Fruit fly (Drosophila melanogaster) whole organism, embryonic: ENCODE results near the gene Tpst.

Source experiments
- Abd-B ChIP-seq: fragments of 200-800 bp; sonication (Bioruptor generic); optimal IDR thresholded peaks from 2 replicates; lab custom pipeline; 2018; ENCODE audit warnings: missing biosample characterization, mild to moderate bottlenecking, missing genetic modification characterization, moderate library complexity
- Aef1 ChIP-seq: fragments of 200-800 bp; sonication (Bioruptor generic); IDR thresholded peaks from 3 replicates; pipeline ENCODE4 v1.3.6; 2022; ENCODE audit warnings: missing biosample characterization, missing genetic modification characterization
- CG10147 ChIP-seq: fragments of 200-800 bp; sonication (Bioruptor generic); optimal IDR thresholded peaks from 2 replicates; lab custom pipeline; 2019; ENCODE audit warnings: missing biosample characterization, mild to moderate bottlenecking, missing genetic modification characterization, moderate library complexity
- CG10959 ChIP-seq: fragments of 200-800 bp; sonication (Bioruptor generic); IDR thresholded peaks from 2 replicates; pipeline ENCODE4 v1.3.6; 2022; ENCODE audit warnings: missing biosample characterization, missing genetic modification characterization
- CG11085 ChIP-seq: fragments of 200-800 bp; sonication (Bioruptor generic); IDR thresholded peaks from 2 replicates; pipeline ENCODE4 v1.3.6; 2022; ENCODE audit warnings: missing biosample characterization, missing genetic modification characterization
- CG12104 ChIP-seq: fragments of 200-800 bp; sonication (Bioruptor generic); optimal IDR thresholded peaks from 3 replicates; lab custom pipeline; 2016; ENCODE audit warnings: missing biosample characterization, missing genetic modification characterization
- CG12744 ChIP-seq: fragments of 200-800 bp; sonication (Bioruptor generic); optimal IDR thresholded peaks from 2 replicates; lab custom pipeline; 2016; ENCODE audit warnings: missing biosample characterization, missing genetic modification characterization
- CG15269 ChIP-seq: fragments of 200-800 bp; sonication (Bioruptor generic); optimal IDR thresholded peaks from 2 replicates; lab custom pipeline; 2018; ENCODE audit warnings: missing biosample characterization, mild to moderate bottlenecking, missing genetic modification characterization, moderate library complexity
- CG15479 ChIP-seq: fragments of 200-800 bp; sonication (Bioruptor generic); optimal IDR thresholded peaks from 3 replicates; lab custom pipeline; 2019; ENCODE audit warnings: missing biosample characterization, mild to moderate bottlenecking, missing genetic modification characterization, moderate library complexity
- CG15514 ChIP-seq: fragments of 200-800 bp; sonication (Bioruptor generic); optimal IDR thresholded peaks from 3 replicates; lab custom pipeline; 2017; ENCODE audit warnings: missing biosample characterization, missing genetic modification characterization, mild to moderate bottlenecking, moderate library complexity, missing genetic modification reagents
- CG1832 ChIP-seq: fragments of 200-800 bp; sonication (Bioruptor generic); optimal IDR thresholded peaks from 2 replicates; lab custom pipeline; 2017; ENCODE audit warnings: missing biosample characterization, mild to moderate bottlenecking, missing genetic modification characterization, inconsistent platforms
- CG2129 ChIP-seq: fragments of 200-800 bp; sonication (Bioruptor generic); IDR thresholded peaks from 2 replicates; pipeline ENCODE4 v1.3.6; 2022; ENCODE audit warnings: missing biosample characterization, missing genetic modification characterization; ENCODE audit not compliant: partially characterized antibody
- CG30403 ChIP-seq: fragments of 200-800 bp; sonication (Bioruptor generic); optimal IDR thresholded peaks from 3 replicates; lab custom pipeline; 2016; ENCODE audit warnings: missing biosample characterization, missing genetic modification characterization
- CG31441 ChIP-seq: fragments of 200-800 bp; sonication (Bioruptor generic); IDR thresholded peaks from 2 replicates; pipeline ENCODE4 v1.3.6; 2022; ENCODE audit warnings: missing biosample characterization, missing genetic modification characterization
- CG3163 ChIP-seq: fragments of 200-800 bp; sonication (Bioruptor generic); optimal IDR thresholded peaks from 3 replicates; lab custom pipeline; 2016; ENCODE audit warnings: missing biosample characterization, missing genetic modification characterization
- CG3726 ChIP-seq: fragments of 200-800 bp; sonication (Bioruptor generic); IDR thresholded peaks from 3 replicates; pipeline ENCODE4, ENCODE4 v1.3.6; 2022; ENCODE audit warnings: missing biosample characterization, missing genetic modification characterization
- CG42726 ChIP-seq: fragments of 200-800 bp; sonication (Bioruptor generic); IDR thresholded peaks from 2 replicates; pipeline ENCODE4 v1.3.6; 2022; ENCODE audit warnings: missing biosample characterization, missing genetic modification characterization; ENCODE audit not compliant: partially characterized antibody
- CG4360 ChIP-seq: fragments of 200-800 bp; sonication (Bioruptor generic); IDR thresholded peaks from 2 replicates; pipeline ENCODE4 v1.3.6; 2022; ENCODE audit warnings: missing biosample characterization, missing genetic modification characterization
- CG9876 ChIP-seq: fragments of 200-800 bp; sonication (Bioruptor generic); optimal IDR thresholded peaks from 2 replicates; lab custom pipeline; 2016; ENCODE audit warnings: missing biosample characterization, missing genetic modification characterization
- Ets65A ChIP-seq: fragments of 200-800 bp; sonication (Bioruptor generic); peaks from one replicate; lab custom pipeline; 2016; ENCODE audit warnings: missing biosample characterization, missing genetic modification characterization
- Hr51 ChIP-seq, 2 experiments: fragments of 200-800 bp; sonication (Bioruptor generic); optimal IDR thresholded peaks; 2 replicates in 1 of 2; 3 replicates in 1 of 2; lab custom pipeline; 2016 to 2018; ENCODE audit warnings: missing biosample characterization in 2 of 2, missing genetic modification characterization in 2 of 2, mild to moderate bottlenecking in 1 of 2, moderate library complexity in 1 of 2
- MBD-R2 ChIP-seq: fragments of 200-800 bp; sonication (Bioruptor generic); IDR thresholded peaks from 2 replicates; pipeline ENCODE4 v1.3.6; 2022; ENCODE audit warnings: missing biosample characterization, missing genetic modification characterization
- NC2α ChIP-seq: fragments of 200-800 bp; sonication (Bioruptor generic); optimal IDR thresholded peaks from 2 replicates; lab custom pipeline; 2016; ENCODE audit warnings: missing biosample characterization, missing genetic modification characterization
- NFAT ChIP-seq: fragments of 200-800 bp; sonication (Bioruptor generic); IDR thresholded peaks from 2 replicates; pipeline ENCODE4 v1.3.6; 2022; ENCODE audit warnings: missing biosample characterization, missing genetic modification characterization
- Nf-YA ChIP-seq: fragments of 200-800 bp; sonication (Bioruptor generic); IDR thresholded peaks from 2 replicates; pipeline ENCODE4 v1.3.6; 2022; ENCODE audit warnings: missing biosample characterization, missing genetic modification characterization
- Ptx1 ChIP-seq: fragments of 200-800 bp; sonication (Bioruptor generic); IDR thresholded peaks from 2 replicates; pipeline ENCODE4 v1.3.6; 2022; ENCODE audit warnings: missing biosample characterization, missing genetic modification characterization
- Rx ChIP-seq: fragments of 200-800 bp; sonication (Bioruptor generic); IDR thresholded peaks from 2 replicates; pipeline ENCODE4 v1.3.6; 2022; ENCODE audit warnings: missing biosample characterization, missing genetic modification characterization
- Sox100B ChIP-seq: fragments of 200-800 bp; sonication (Bioruptor generic); optimal IDR thresholded peaks from 3 replicates; lab custom pipeline; 2018; ENCODE audit warnings: missing biosample characterization, mild to moderate bottlenecking, missing genetic modification characterization
- YL-1 ChIP-seq: fragments of 200-800 bp; sonication (Bioruptor generic); optimal IDR thresholded peaks from 3 replicates; lab custom pipeline; 2017; ENCODE audit warnings: missing biosample characterization, mild to moderate bottlenecking, missing genetic modification characterization
- ac ChIP-seq: fragments of 200-800 bp; sonication (Bioruptor generic); optimal IDR thresholded peaks from 3 replicates; lab custom pipeline; 2017; ENCODE audit warnings: missing biosample characterization, mild to moderate bottlenecking, missing genetic modification characterization
- al ChIP-seq: fragments of 200-800 bp; sonication (Bioruptor generic); IDR thresholded peaks from 2 replicates; pipeline ENCODE4 v1.3.6; 2022; ENCODE audit warnings: missing biosample characterization, missing genetic modification characterization
- ara ChIP-seq: fragments of 200-800 bp; sonication (Bioruptor generic); IDR thresholded peaks from 2 replicates; pipeline ENCODE4 v1.3.6; 2022; ENCODE audit warnings: missing biosample characterization, missing genetic modification characterization
- az2 ChIP-seq: fragments of 200-800 bp; sonication (Bioruptor generic); optimal IDR thresholded peaks from 3 replicates; lab custom pipeline; 2016; ENCODE audit warnings: missing biosample characterization, missing genetic modification characterization
- cad ChIP-seq: fragments of >200 bp; optimal IDR thresholded peaks from 2 replicates; lab custom pipeline; 2017; ENCODE audit warnings: missing biosample characterization, missing genetic modification characterization
- chm ChIP-seq: fragments of 200-800 bp; sonication (Bioruptor generic); IDR thresholded peaks from 2 replicates; pipeline ENCODE4 v1.3.6; 2022; ENCODE audit warnings: missing biosample characterization, missing genetic modification characterization
- ci ChIP-seq: fragments of 200-800 bp; sonication (Bioruptor generic); IDR thresholded peaks from 3 replicates; pipeline ENCODE4 v1.3.6; 2022; ENCODE audit warnings: missing biosample characterization, missing genetic modification characterization
- crc ChIP-seq: fragments of 200-800 bp; sonication (Bioruptor generic); optimal IDR thresholded peaks from 2 replicates; lab custom pipeline; 2016; ENCODE audit warnings: missing biosample characterization, missing genetic modification characterization
- danr ChIP-seq: fragments of 200-800 bp; sonication (Bioruptor generic); IDR thresholded peaks from 2 replicates; pipeline ENCODE4 v1.3.6; 2022; ENCODE audit warnings: missing biosample characterization, missing genetic modification characterization
- dati ChIP-seq: fragments of 200-800 bp; sonication (Bioruptor generic); IDR thresholded peaks from 2 replicates; pipeline ENCODE4 v1.3.6; 2022; ENCODE audit warnings: missing biosample characterization, missing genetic modification characterization
- dimm ChIP-seq: fragments of 200-800 bp; sonication (Bioruptor generic); IDR thresholded peaks from 2 replicates; pipeline ENCODE4 v1.3.6; 2022; ENCODE audit warnings: missing biosample characterization, missing genetic modification characterization
- ewg ChIP-seq: fragments of 200-800 bp; sonication (Bioruptor generic); optimal IDR thresholded peaks from 3 replicates; lab custom pipeline; 2017; ENCODE audit warnings: mild to moderate bottlenecking, missing biosample characterization, missing genetic modification reagents, missing genetic modification characterization
- fu2 ChIP-seq: fragments of 200-800 bp; sonication (Bioruptor generic); optimal IDR thresholded peaks from 2 replicates; lab custom pipeline; 2016; ENCODE audit warnings: missing biosample characterization, missing genetic modification characterization
- hth ChIP-seq: fragments of >200 bp; optimal IDR thresholded peaks from 2 replicates; lab custom pipeline; 2017; ENCODE audit warnings: inconsistent platforms
- mld ChIP-seq: fragments of 200-800 bp; sonication (Bioruptor generic); IDR thresholded peaks from 3 replicates; pipeline ENCODE4 v1.3.6; 2022; ENCODE audit warnings: missing biosample characterization, missing genetic modification characterization; ENCODE audit not compliant: partially characterized antibody
- nerfin-1 ChIP-seq: fragments of 200-800 bp; sonication (Bioruptor generic); optimal IDR thresholded peaks from 3 replicates; lab custom pipeline; 2019; ENCODE audit warnings: missing biosample characterization, mild to moderate bottlenecking, missing genetic modification characterization, moderate library complexity
- phol ChIP-seq: fragments of 200-800 bp; sonication (Bioruptor generic); optimal IDR thresholded peaks from 3 replicates; lab custom pipeline; 2018; ENCODE audit warnings: missing biosample characterization, mild to moderate bottlenecking, missing genetic modification characterization, moderate library complexity
- shn ChIP-seq: fragments of 200-800 bp; sonication (Bioruptor generic); optimal IDR thresholded peaks from 3 replicates; lab custom pipeline; 2016; ENCODE audit warnings: missing biosample characterization, missing genetic modification characterization
- sr ChIP-seq: fragments of 200-800 bp; sonication (Bioruptor generic); IDR thresholded peaks from 3 replicates; pipeline ENCODE4 v1.3.6; 2022; ENCODE audit warnings: missing biosample characterization, missing genetic modification characterization
- wor ChIP-seq: fragments of 200-800 bp; sonication (Bioruptor generic); IDR thresholded peaks from 2 replicates; pipeline ENCODE4 v1.3.6; 2022; ENCODE audit warnings: missing biosample characterization, missing genetic modification characterization
- zfh2 ChIP-seq: fragments of 200-800 bp; sonication (Bioruptor generic); optimal IDR thresholded peaks from 2 replicates; lab custom pipeline; 2016; ENCODE audit warnings: missing biosample characterization, missing genetic modification characterization

The Tpst gene

DNA sequence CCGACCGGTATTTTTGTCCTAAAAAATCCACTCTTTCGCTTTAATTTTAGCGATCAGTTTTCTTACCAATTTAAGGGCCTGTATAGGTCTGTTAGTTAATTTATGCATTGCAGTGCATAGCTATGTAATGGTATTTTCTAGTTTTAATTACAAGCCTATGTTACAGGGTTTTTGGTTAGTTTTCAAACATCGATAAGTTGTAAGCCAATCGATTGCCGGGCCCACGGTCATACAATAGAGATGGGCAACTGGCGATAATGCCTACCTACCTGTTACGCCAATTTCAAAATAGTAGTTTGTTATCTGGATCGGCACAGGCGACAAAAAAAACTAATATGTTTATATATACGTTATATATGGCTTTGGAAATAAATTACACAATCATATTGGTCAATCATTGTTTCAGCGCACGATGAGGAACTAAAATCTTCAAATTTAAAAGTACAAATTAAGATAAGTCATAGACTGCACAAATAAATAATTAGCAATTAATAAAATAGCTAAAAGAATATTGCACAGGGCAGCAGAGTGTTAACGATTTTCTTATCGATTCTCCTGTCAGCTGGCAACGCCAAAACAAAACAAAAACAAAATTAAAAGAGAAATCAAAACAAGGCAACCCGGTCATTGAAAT, 52.9 kb downstream of the Tpst start, which contains the start of the genes tth and Tango2 (continued):
- TF ChIP-seq Aef1 (GFP tag; lab: Robert Waterston, UW) (peak; percentile 51; the same call in 1 of the 3 replicates), ara (GFP tag; lab: Robert Waterston, UW) (peak; percentile 55), CG10959 (GFP tag; lab: Robert Waterston, UW) (no peak), Rx (GFP tag; lab: Robert Waterston, UW) (peak; percentile 21; the same call in 1 of the 2 replicates), CG3163 (GFP tag; lab: Kevin White, UChicago) (peak; percentile 25), Abd-B (peak; percentile 67), Ptx1 (GFP tag; lab: Robert Waterston, UW) (peak; percentile 77), CG15269 (no peak), CG12104 (GFP tag; lab: Kevin White, UChicago) (no peak), mld (GFP tag; lab: Robert Waterston, UW) (no peak), al (GFP tag; lab: Robert Waterston, UW) (peak; percentile 70), danr (GFP tag; lab: Robert Waterston, UW) (peak; percentile 42; the same call in 1 of the 2 replicates), NFAT (peak; percentile 90), dimm (GFP tag; lab: Robert Waterston, UW) (no peak), sr (GFP tag; lab: Robert Waterston, UW) (no peak), CG15479 (GFP tag; lab: Kevin White, UChicago) (no peak), dati (0 out of 2 replicates have a peak, but pooled peaks have one; percentile 33), phol (peak; percentile 61), nerfin-1 (tag; lab: Kevin White, UChicago) (peak; percentile 68), MBD-R2 (peak; percentile 34; the same call in 1 of the 2 replicates), CG9876 (peak; percentile 11), cad (GFP tag; lab: Kevin White, UChicago) (no peak), wor (GFP tag; lab: Robert Waterston, UW) (no peak), CG2129 (GFP tag; lab: Robert Waterston, UW) (0 out of 2 replicates have a peak, but pooled peaks have one; percentile 16), ewg (GFP tag; lab: Kevin White, UChicago) (peak; percentile 45), CG10147 (GFP tag; lab: Kevin White, UChicago) (peak; percentile 64), CG12744 (GFP tag; lab: Kevin White, UChicago) (peak; percentile 45), NC2α (peak; percentile 35), chm (GFP tag; lab: Robert Waterston, UW) (peak; percentile 31; the same call in 1 of the 2 replicates), CG30403 (peak; percentile 84), hth (lab: Kevin White, UChicago) (no peak), CG4360 (GFP tag; lab: Robert Waterston, UW) (no peak), CG15514 (peak; percentile 29), Ets65A (peak; percentile 94), crc (GFP tag; lab: Kevin White, UChicago) (peak; percentile 43), ac (GFP tag; lab: Kevin White, UChicago) (no peak), YL-1 (no peak), CG42726 (GFP tag; lab: Robert Waterston, UW) (no peak), Sox100B (GFP tag; lab: Kevin White, UChicago) (no peak), CG11085 (GFP tag; lab: Robert Waterston, UW) (peak; percentile 26; the same call in 1 of the 2 replicates), CG31441 (GFP tag; lab: Robert Waterston, UW) (peak; percentile 66; the same call in 1 of the 2 replicates), CG3726 (0 out of 3 replicates have a peak, but pooled peaks have one; percentile 32), CG1832 (GFP tag; lab: Kevin White, UChicago) (no peak), ci (peak; percentile 86), fu2 (GFP tag; lab: Kevin White, UChicago) (peak; percentile 60), Nf-YA (GFP tag; lab: Robert Waterston, UW) (0 out of 2 replicates have a peak, but pooled peaks have one; percentile 26), az2 (GFP tag; lab: Kevin White, UChicago) (peak; percentile 91), Hr51 (GFP tag; optimal IDR thresholded peaks at IDR 0.05; lab: Kevin White, UChicago) (peak; percentile 72 to 76), zfh2 (GFP tag; lab: Kevin White, UChicago) (peak; percentile 80), shn (peak; percentile 57)
